Fruit fly (Drosophila melanogaster): ENCODE data around the gene Mondo.

Gene Mondo

DNA sequence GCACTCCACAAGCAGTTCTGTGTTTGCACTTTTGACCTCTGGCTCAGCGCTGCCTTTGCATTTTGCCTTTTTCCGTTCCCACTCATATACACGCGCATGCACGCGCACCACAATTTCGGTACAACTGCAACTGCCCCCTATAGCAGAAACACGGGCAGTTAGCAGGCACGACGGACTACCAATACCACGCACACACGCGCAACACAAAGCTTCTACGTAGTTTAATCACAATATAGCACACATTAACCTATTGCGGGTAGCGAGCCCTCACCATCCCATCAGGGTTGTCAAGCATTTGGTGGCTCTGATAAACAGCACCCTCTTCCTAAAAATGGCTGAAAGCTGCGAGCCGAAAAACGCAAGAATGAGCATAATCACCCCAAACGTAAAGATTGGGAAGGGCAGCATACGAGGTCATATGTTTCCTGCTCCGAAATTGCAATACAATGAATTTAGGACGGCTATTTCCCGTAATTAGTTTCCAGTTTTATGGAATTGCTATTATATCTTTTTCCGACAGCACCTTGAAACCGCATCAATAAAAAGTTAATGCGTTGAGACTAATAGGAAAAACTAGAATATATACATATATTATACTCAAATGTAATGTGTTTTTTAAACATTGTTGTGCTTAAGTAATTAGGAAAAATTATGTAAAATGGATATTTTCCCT is at the start of gene Mondo:
Mondo (minus strand) TSS at position 297 of the 673 bp plus-strand sequence.
- no peak for TF ChIP-seq Myc (optimal IDR thresholded peaks at IDR 0.05)
- TF ChIP-seq Sin3A (optimal IDR thresholded peaks at IDR 0.05) = no peak
- TF ChIP-seq h (optimal IDR thresholded peaks at IDR 0.05) = no peak
- no peak for TF ChIP-seq psq (optimal IDR thresholded peaks at IDR 0.05)
- no peak for TF ChIP-seq insv (optimal IDR thresholded peaks at IDR 0.05)
- no peak for TF ChIP-seq ttk (optimal IDR thresholded peaks at IDR 0.05)

DNA sequence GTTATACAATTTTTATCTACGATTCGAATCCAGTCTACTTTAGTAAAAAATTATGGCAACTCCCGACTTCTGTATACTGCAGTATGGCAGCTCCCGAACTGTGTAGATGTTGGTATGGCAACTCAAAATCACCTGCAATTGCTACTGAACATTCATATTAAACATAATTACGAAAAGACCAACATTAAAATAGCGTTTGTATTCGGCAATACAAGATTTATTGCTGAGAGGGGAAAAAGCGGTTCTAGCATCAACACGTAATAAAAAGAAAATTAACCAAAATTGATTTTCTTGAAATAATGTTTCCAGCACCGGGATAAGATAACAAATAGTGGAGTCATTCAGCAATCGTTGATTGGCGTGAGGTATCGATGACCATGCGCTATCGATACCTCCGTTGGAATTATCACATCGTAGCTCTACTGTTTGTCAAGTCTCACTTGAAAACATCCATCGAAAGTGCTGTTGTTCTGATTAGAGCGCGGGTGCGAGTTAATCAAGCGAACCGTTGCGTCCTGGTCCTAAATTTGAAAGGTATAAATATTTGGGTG is 34.4 kb upstream of the Mondo start, which contains the start of gene Tsp39D:
Tsp39D (plus strand) TSS at position 405 of the 551 bp plus-strand sequence.
- no peak for TF ChIP-seq insv (optimal IDR thresholded peaks at IDR 0.05)
- no peak for TF ChIP-seq Sin3A (optimal IDR thresholded peaks at IDR 0.05)
- TF ChIP-seq ttk (optimal IDR thresholded peaks at IDR 0.05) = no peak
- no peak for TF ChIP-seq h (optimal IDR thresholded peaks at IDR 0.05)
- no peak for TF ChIP-seq Myc (optimal IDR thresholded peaks at IDR 0.05)
- no peak for TF ChIP-seq psq (optimal IDR thresholded peaks at IDR 0.05)

DNA sequence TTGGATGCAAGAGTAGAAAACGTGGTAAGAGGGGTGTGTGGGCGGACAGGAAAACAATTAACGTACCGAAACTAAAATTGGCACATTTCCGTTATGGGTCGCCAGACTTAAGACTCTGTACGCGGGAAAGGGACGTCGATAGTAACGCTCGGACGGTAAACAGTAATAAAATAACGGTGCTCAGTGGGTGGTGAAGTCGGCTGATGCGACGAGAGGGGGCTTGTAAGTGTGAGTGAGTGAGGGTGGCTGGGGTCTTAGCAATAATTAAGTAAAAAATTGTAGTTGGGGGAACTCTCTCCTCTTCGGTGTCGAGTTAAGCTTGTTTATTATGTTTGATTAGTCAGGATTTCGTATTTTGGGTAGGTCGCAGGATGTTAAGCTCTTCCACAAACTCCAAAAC is 31.9 kb upstream of the Mondo start:
- TF ChIP-seq Sin3A (optimal IDR thresholded peaks at IDR 0.05) = no peak
- no peak for TF ChIP-seq ttk (optimal IDR thresholded peaks at IDR 0.05)
- TF ChIP-seq psq (optimal IDR thresholded peaks at IDR 0.05) = no peak
- no peak for TF ChIP-seq insv (optimal IDR thresholded peaks at IDR 0.05)
- no peak for TF ChIP-seq h (optimal IDR thresholded peaks at IDR 0.05)
- TF ChIP-seq Myc (optimal IDR thresholded peaks at IDR 0.05) = no peak

DNA sequence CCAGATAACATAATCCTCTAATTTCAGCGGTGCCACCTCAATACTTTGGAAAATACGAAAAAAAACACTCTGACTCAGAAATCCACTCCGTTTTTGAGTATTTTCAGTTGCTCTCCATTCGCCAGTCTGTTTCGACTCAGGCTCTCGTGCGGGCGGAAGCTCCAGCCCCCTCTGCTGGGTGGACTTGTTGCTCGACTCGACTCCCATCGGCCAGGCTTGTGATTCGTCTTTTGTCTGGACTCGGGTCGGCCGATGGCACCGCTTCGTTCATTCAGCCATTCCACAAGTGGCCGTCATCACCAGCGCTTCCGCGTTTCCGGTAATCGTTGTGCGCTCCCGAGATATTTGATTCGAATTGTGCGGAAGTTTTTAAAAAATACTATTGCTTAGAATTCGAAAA is 21.7 kb upstream of the Mondo start, which contains the start of gene dimm:
dimm (plus strand) TSS at position 255 of the 400 bp plus-strand sequence.
- TF ChIP-seq psq (optimal IDR thresholded peaks at IDR 0.05) (no peak), h (optimal IDR thresholded peaks at IDR 0.05) (no peak), Myc (optimal IDR thresholded peaks at IDR 0.05) (no peak), Sin3A (optimal IDR thresholded peaks at IDR 0.05) (no peak), ttk (optimal IDR thresholded peaks at IDR 0.05) (no peak), insv (optimal IDR thresholded peaks at IDR 0.05) (no peak)

DNA sequence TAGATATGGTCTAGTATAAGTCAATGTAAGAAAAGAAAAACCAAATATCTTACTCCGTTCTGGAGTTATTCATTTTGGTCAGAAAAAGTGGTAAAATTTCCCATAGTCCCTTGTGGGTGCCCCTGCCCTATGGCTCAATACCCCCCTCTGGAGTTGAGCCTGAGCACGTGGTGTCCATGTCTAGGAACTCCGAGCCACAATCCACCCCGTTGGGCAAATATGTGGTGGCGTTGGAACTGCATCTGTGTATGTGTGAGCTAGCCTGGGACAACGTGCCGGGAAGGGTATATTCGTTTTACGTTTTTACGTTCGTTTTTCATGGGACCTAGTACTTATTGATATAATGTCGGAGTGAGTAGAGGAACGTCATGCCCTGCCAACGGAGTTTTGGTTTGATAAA is 21.0 kb upstream of the Mondo start:
- no peak for TF ChIP-seq Sin3A (optimal IDR thresholded peaks at IDR 0.05)
- TF ChIP-seq Myc (optimal IDR thresholded peaks at IDR 0.05) = no peak
- no peak for TF ChIP-seq psq (optimal IDR thresholded peaks at IDR 0.05)
- TF ChIP-seq ttk (optimal IDR thresholded peaks at IDR 0.05) = no peak
- TF ChIP-seq insv (optimal IDR thresholded peaks at IDR 0.05) = no peak
- TF ChIP-seq h (optimal IDR thresholded peaks at IDR 0.05) = no peak

DNA sequence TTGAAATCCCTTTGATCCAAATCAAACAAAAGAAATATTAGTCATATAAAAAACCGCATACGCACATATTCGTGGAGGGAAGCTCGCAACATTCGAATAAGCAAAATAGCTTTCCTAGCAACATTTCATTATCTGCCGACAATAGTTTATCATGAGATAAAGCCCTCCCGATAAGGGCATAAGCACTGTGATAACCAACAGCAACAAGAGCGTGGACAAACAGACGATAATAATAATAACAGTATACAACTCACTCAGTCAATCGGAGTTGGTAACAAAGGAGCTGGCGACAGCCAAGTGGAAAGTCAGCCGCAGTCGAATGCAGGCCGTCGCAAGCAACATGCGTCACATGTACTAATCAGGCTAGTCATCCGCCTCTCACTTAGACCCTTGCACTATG is 19.5 kb upstream of the Mondo start:
- TF ChIP-seq Sin3A (optimal IDR thresholded peaks at IDR 0.05) = no peak
- no peak for TF ChIP-seq ttk (optimal IDR thresholded peaks at IDR 0.05)
- no peak for TF ChIP-seq h (optimal IDR thresholded peaks at IDR 0.05)
- TF ChIP-seq psq (optimal IDR thresholded peaks at IDR 0.05) = no peak
- TF ChIP-seq insv (optimal IDR thresholded peaks at IDR 0.05) = no peak
- TF ChIP-seq Myc (optimal IDR thresholded peaks at IDR 0.05) = no peak

DNA sequence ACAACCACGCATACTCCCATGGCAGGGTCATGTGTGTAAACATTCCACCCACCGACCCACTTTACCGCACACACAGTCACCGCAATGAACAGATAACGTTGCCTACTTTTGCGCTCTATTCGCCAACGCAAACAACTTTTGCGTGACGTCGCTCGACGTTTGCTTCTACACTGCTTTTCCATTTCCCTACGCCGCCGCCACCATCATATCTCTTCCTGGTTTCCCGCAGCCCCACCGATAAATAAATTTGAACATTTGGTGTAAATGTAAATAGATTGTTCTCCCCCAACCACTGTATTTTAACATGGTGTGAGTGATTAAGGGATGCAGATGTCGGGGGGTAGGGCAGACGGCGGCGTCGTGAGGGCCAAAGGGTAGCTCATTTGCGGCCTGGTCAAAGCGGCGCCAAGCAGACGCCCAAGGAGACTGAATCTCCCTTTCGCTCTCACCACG is 14.6 kb upstream of the Mondo start:
- TF ChIP-seq insv (optimal IDR thresholded peaks at IDR 0.05) = no peak

DNA sequence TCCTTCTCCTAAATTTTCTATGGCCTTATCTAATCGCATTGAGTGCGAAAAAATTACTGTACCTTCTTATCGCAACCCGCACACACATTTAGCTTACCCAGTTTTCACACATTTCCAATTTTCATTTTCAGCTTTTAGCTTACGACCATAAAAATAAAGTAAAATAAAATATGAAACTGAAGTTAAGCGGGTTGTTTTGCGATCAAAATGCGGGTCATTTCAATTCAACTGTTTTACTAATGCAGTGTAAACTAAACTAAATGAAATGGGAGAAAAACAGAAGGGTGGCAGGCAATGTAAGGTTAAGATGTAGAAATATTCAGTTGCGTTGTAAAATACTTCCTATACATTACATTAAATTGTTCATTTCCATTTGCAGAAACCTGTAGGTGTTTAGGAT is 12.3 kb upstream of the Mondo start:
- no peak for TF ChIP-seq Sin3A (optimal IDR thresholded peaks at IDR 0.05)
- no peak for TF ChIP-seq psq (optimal IDR thresholded peaks at IDR 0.05)
- no peak for TF ChIP-seq Myc (optimal IDR thresholded peaks at IDR 0.05)
- no peak for TF ChIP-seq insv (optimal IDR thresholded peaks at IDR 0.05)
- no peak for TF ChIP-seq ttk (optimal IDR thresholded peaks at IDR 0.05)
- TF ChIP-seq h (optimal IDR thresholded peaks at IDR 0.05) = no peak

DNA sequence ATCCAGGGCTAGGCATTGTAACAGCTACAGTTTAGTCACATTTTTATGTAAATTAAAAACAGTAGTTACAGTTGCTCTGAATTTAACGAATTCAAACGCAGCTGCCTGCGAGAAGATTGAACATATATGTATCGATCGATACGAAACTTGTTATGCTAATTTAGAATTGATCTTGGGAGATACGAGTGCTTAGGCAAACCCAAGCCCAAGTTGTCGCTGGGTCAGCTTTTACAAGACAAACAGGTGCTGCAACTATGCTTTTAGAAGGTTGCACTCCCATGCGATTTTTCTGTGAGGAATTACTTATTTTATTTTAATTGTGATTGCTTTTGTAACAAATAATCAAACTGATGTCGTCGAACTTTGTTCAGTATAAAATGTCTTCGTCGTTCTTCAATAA is 6.9 kb upstream of the Mondo start:
- no peak for TF ChIP-seq psq (optimal IDR thresholded peaks at IDR 0.05)
- no peak for TF ChIP-seq insv (optimal IDR thresholded peaks at IDR 0.05)
- no peak for TF ChIP-seq Sin3A (optimal IDR thresholded peaks at IDR 0.05)
- no peak for TF ChIP-seq h (optimal IDR thresholded peaks at IDR 0.05)
- TF ChIP-seq Myc (optimal IDR thresholded peaks at IDR 0.05) = no peak
- no peak for TF ChIP-seq ttk (optimal IDR thresholded peaks at IDR 0.05)

DNA sequence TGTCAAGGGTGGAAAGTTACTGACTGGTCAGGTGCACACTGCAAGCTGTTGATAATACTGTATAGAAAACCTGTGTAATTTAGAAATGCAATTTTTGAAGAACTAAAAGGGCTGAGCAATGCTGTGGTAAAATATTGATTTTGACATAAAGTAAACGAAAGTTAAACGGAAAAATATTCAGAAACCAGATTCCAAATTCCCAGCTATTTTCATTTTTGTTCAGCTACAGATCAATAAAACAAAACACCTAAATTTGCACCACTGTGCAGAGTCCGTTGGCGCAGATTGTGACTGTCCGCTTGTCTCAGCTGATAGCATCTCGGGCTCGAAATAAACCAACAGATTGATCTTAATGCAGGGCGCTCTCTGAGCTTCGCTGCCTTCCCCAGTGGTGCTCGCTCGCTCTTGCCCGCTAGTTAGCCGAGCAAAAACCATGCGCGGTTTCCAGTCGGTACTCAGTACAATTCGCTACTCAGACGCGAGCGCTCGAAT is 4.1 kb upstream of the Mondo start, which contains the start of gene CG46314:
CG46314 (plus strand) TSS at position 452 of the 492 bp plus-strand sequence.
- no peak for TF ChIP-seq h (optimal IDR thresholded peaks at IDR 0.05)
- TF ChIP-seq ttk (optimal IDR thresholded peaks at IDR 0.05) = no peak
- TF ChIP-seq Sin3A (optimal IDR thresholded peaks at IDR 0.05) = no peak

DNA sequence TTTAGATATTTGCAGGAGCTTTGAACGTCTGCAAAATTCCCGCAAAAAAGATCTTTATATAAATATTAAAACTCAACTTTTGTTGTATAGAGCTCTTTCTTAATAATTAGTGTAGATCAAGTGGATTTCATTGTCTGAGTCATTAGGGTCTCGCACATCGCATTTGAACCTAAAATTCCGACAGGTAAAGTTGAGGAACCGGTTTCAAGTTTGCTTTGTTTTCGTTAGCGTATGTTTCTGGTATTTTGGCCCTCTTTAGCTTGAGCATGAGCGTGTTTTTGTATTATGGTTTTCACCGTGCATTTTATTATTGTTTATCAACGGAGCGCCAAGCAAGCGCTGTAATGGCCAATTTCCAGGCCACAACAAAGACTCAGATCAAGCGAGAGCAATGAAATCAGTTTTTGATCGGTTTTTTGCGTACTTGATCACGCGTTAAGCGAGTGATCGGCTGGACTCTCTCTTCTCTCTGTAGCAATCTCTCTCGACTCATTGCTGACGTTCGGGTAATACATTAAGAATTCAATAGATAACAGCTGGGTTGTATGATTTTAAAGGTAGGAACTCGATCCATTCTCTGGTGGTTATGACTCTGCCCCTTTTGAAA is 3.1 kb upstream of the Mondo start:
- TF ChIP-seq ttk (optimal IDR thresholded peaks at IDR 0.05) = no peak
- TF ChIP-seq h (optimal IDR thresholded peaks at IDR 0.05) = no peak
- TF ChIP-seq Myc (optimal IDR thresholded peaks at IDR 0.05) = no peak

DNA sequence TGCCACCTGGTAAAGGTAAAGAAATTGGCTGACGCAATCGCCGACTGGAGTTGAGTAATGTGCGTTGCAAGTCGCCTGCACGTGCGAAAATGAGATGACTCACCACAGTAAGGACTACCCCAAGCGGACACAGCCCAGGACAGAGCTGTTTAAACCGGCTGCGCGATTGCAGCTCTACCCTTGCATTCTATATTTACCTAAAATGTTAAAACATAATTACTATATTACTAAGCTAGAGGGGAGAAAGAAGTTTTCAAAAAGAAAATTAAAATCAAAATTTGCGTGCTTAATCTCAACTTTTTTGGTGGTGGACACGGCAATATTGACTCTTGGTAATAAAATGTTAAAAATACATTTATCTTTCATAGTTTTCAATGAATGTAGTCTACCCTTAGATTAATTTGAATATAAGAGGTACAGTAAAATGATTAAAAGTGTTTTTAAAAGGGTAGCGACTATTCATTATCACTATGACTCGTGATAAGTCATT is 1.4 kb upstream of the Mondo start:
- no peak for TF ChIP-seq insv (optimal IDR thresholded peaks at IDR 0.05)
- no peak for TF ChIP-seq psq (optimal IDR thresholded peaks at IDR 0.05)
- no peak for TF ChIP-seq Myc (optimal IDR thresholded peaks at IDR 0.05)
- no peak for TF ChIP-seq ttk (optimal IDR thresholded peaks at IDR 0.05)
- no peak for TF ChIP-seq h (optimal IDR thresholded peaks at IDR 0.05)
- TF ChIP-seq Sin3A (optimal IDR thresholded peaks at IDR 0.05) = no peak

All from Kc167 (cell line).